Fruit fly (Drosophila melanogaster): Measurements from ENCODE around the gene CG14005.

The CG14005 gene

dm6 chr2L:5793098-5793497 lies 8.7 kb downstream of the CG14005 start:
- TF ChIP-seq Myc (optimal IDR thresholded peaks at IDR 0.05) (no peak), Sin3A (optimal IDR thresholded peaks at IDR 0.05) (no peak), ttk (optimal IDR thresholded peaks at IDR 0.05) (no peak), h (optimal IDR thresholded peaks at IDR 0.05) (no peak), psq (optimal IDR thresholded peaks at IDR 0.05) (no peak), insv (optimal IDR thresholded peaks at IDR 0.05) (no peak)

- no peak for TF ChIP-seq Sin3A (optimal IDR thresholded peaks at IDR 0.05)
Observed at dm6 chr2L:5790799-5791526, 10.8 kb downstream of the CG14005 start.

dm6 chr2L:5789268-5789667 lies 12.5 kb downstream of the CG14005 start:
- no peak for TF ChIP-seq Myc (optimal IDR thresholded peaks at IDR 0.05)
- no peak for TF ChIP-seq psq (optimal IDR thresholded peaks at IDR 0.05)
- no peak for TF ChIP-seq ttk (optimal IDR thresholded peaks at IDR 0.05)
- TF ChIP-seq insv (optimal IDR thresholded peaks at IDR 0.05), result no peak
- no peak for TF ChIP-seq h (optimal IDR thresholded peaks at IDR 0.05)
- no peak for TF ChIP-seq Sin3A (optimal IDR thresholded peaks at IDR 0.05)

- TF ChIP-seq ttk (optimal IDR thresholded peaks at IDR 0.05), result no peak
- TF ChIP-seq Sin3A (optimal IDR thresholded peaks at IDR 0.05), result no peak
- no peak for TF ChIP-seq h (optimal IDR thresholded peaks at IDR 0.05)
- no peak for TF ChIP-seq insv (optimal IDR thresholded peaks at IDR 0.05)
- TF ChIP-seq psq (optimal IDR thresholded peaks at IDR 0.05), result no peak
- TF ChIP-seq Myc (optimal IDR thresholded peaks at IDR 0.05), result no peak
Observed at dm6 chr2L:5783731-5784130, 18.0 kb downstream of the CG14005 start, which contains the start of gene CG31913. TSS of gene CG31913 (plus strand) at chr2L:5784031.

- no peak for TF ChIP-seq ttk (optimal IDR thresholded peaks at IDR 0.05)
Observed at dm6 chr2L:5782866-5783265, 18.9 kb downstream of the CG14005 start.

dm6 chr2L:5781181-5781580 lies 20.6 kb downstream of the CG14005 start:
- TF ChIP-seq Myc (optimal IDR thresholded peaks at IDR 0.05) (no peak), insv (optimal IDR thresholded peaks at IDR 0.05) (no peak), ttk (optimal IDR thresholded peaks at IDR 0.05) (no peak), Sin3A (optimal IDR thresholded peaks at IDR 0.05) (no peak), psq (optimal IDR thresholded peaks at IDR 0.05) (no peak), h (optimal IDR thresholded peaks at IDR 0.05) (no peak)

- no peak for TF ChIP-seq insv (optimal IDR thresholded peaks at IDR 0.05)
- no peak for TF ChIP-seq h (optimal IDR thresholded peaks at IDR 0.05)
- TF ChIP-seq Myc (optimal IDR thresholded peaks at IDR 0.05), result no peak
- no peak for TF ChIP-seq psq (optimal IDR thresholded peaks at IDR 0.05)
- no peak for TF ChIP-seq Sin3A (optimal IDR thresholded peaks at IDR 0.05)
- no peak for TF ChIP-seq ttk (optimal IDR thresholded peaks at IDR 0.05)
Observed at dm6 chr2L:5780703-5781102, 21.1 kb downstream of the CG14005 start.

dm6 chr2L:5778157-5778556 lies 23.6 kb downstream of the CG14005 start:
- TF ChIP-seq Sin3A (optimal IDR thresholded peaks at IDR 0.05) (no peak), Myc (optimal IDR thresholded peaks at IDR 0.05) (no peak), insv (optimal IDR thresholded peaks at IDR 0.05) (no peak), psq (optimal IDR thresholded peaks at IDR 0.05) (no peak), ttk (optimal IDR thresholded peaks at IDR 0.05) (no peak), h (optimal IDR thresholded peaks at IDR 0.05) (no peak)

dm6 chr2L:5772262-5772661 lies 29.5 kb downstream of the CG14005 start:
- TF ChIP-seq Sin3A (optimal IDR thresholded peaks at IDR 0.05) (no peak), ttk (optimal IDR thresholded peaks at IDR 0.05) (no peak), h (optimal IDR thresholded peaks at IDR 0.05) (no peak), Myc (optimal IDR thresholded peaks at IDR 0.05) (no peak), insv (optimal IDR thresholded peaks at IDR 0.05) (no peak), psq (optimal IDR thresholded peaks at IDR 0.05) (no peak)

- TF ChIP-seq psq (optimal IDR thresholded peaks at IDR 0.05) (no peak), h (optimal IDR thresholded peaks at IDR 0.05) (no peak), ttk (optimal IDR thresholded peaks at IDR 0.05) (no peak), Myc (optimal IDR thresholded peaks at IDR 0.05) (no peak), Sin3A (optimal IDR thresholded peaks at IDR 0.05) (no peak), insv (optimal IDR thresholded peaks at IDR 0.05) (no peak)
Observed at dm6 chr2L:5771179-5771578, 30.6 kb downstream of the CG14005 start.

dm6 chr2L:5766498-5767008 lies 35.2 kb downstream of the CG14005 start:
- no peak for TF ChIP-seq Myc (optimal IDR thresholded peaks at IDR 0.05)

dm6 chr2L:5766042-5766441 lies 35.7 kb downstream of the CG14005 start, which contains the start of gene obst-E:
TSS of gene obst-E (minus strand) at chr2L:5766142.
- TF ChIP-seq h (optimal IDR thresholded peaks at IDR 0.05) (no peak), insv (optimal IDR thresholded peaks at IDR 0.05) (no peak), psq (optimal IDR thresholded peaks at IDR 0.05) (no peak), Myc (optimal IDR thresholded peaks at IDR 0.05) (no peak), ttk (optimal IDR thresholded peaks at IDR 0.05) (no peak), Sin3A (optimal IDR thresholded peaks at IDR 0.05) (no peak)

- no peak for TF ChIP-seq Sin3A (optimal IDR thresholded peaks at IDR 0.05)
- no peak for TF ChIP-seq ttk (optimal IDR thresholded peaks at IDR 0.05)
- TF ChIP-seq h (optimal IDR thresholded peaks at IDR 0.05), result no peak
- TF ChIP-seq Myc (optimal IDR thresholded peaks at IDR 0.05), result no peak
- no peak for TF ChIP-seq psq (optimal IDR thresholded peaks at IDR 0.05)
- no peak for TF ChIP-seq insv (optimal IDR thresholded peaks at IDR 0.05)
Observed at dm6 chr2L:5765139-5765538, 36.6 kb downstream of the CG14005 start.

Measured in Kc167 (cell line).